Worm (Caenorhabditis elegans): ENCODE results near the gene C04G6.13.
A peak's percentile ranks its signal among the peaks of the same experiment; 100 is the strongest.

The C04G6.13 gene

DNA sequence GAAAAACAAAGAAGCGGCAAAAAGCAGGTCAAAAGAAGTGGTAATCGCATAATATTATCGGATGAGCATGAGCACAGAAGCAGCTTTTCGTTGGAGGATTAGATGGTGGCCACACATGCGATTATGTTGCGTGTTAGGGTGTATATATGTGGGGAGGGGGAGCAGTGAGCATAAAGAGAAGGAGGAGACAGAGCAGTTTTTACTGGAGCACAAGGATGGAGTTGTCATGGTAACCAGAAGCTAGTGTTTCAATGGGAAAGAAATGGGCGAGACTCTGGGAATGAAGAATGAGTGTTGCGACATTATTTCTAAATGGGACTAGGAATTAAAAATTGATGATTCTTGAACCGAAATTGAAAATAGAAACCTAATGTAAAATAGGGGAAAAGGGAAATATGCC lies 26.1 kb upstream of the C04G6.13 start, which contains the start of gene C27A2.8:
Gene C27A2.8, minus strand, starts transcription at position 117 of the 400 bp plus-strand sequence.
- TF ChIP-seq zfp-2 (tag; optimal IDR thresholded peaks at IDR 0.05) = no peak
- TF ChIP-seq madf-9 (GFP tag; conservative IDR thresholded peaks at IDR 0.05) = no peak

DNA sequence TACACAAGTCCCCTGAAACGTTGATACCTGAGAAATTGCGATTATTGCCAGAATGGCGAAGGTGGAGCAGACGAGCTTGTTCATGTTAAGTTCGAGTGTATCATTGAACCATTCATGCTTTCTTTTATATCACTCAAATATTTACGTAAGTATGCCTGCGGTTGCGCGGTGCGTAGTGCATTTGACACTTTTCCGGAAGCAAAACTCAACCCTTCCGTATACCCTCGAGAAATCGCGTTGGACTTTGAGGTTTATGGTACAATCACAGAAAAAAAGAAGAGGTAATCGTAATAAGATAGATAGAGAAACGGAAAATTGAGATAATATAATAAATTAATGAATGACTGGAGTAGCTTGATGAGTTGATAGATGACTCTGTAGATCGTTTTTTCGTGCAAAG lies 24.5 kb upstream of the C04G6.13 start, which contains the start of gene idpb-2:
Gene idpb-2, minus strand, starts transcription at position 101 of the 400 bp plus-strand sequence.
- peak; percentile 14 for TF ChIP-seq aha-1 (tag)
- TF ChIP-seq nhr-77 (tag; optimal IDR thresholded peaks at IDR 0.05) = no peak

DNA sequence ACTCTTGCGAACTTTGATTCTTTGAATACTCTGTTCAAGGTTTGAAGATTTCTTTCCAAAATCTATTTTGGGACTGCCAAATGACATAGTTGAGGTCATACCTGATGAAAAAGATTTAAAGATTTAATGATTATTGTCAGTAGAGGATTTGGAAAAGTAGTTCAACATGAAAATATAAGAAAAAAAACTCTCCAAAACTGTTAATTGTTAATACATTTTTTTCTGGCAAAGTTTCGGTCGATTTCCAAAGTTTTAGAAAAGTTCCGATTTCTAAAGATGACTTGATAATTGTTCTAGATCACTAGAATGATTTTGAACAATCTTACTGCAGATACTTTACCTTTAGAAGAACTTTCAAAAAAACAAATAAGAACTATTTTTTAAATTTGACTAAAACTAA lies 22.8 kb upstream of the C04G6.13 start, which contains the start of gene C27A2.7:
Gene C27A2.7, minus strand, starts transcription at position 101 of the 400 bp plus-strand sequence.
- TF ChIP-seq nhr-11 (tag; optimal IDR thresholded peaks at IDR 0.05) (no peak), D1046.2 (GFP tag; IDR thresholded peaks at IDR 0.05) (no peak), F49E8.2 (tag; optimal IDR thresholded peaks at IDR 0.05; ENCODE audit: borderline replicate concordance) (no peak), lin-39 (tag; optimal IDR thresholded peaks at IDR 0.05) (no peak), F37D6.2 (tag; optimal IDR thresholded peaks at IDR 0.05) (no peak)

DNA sequence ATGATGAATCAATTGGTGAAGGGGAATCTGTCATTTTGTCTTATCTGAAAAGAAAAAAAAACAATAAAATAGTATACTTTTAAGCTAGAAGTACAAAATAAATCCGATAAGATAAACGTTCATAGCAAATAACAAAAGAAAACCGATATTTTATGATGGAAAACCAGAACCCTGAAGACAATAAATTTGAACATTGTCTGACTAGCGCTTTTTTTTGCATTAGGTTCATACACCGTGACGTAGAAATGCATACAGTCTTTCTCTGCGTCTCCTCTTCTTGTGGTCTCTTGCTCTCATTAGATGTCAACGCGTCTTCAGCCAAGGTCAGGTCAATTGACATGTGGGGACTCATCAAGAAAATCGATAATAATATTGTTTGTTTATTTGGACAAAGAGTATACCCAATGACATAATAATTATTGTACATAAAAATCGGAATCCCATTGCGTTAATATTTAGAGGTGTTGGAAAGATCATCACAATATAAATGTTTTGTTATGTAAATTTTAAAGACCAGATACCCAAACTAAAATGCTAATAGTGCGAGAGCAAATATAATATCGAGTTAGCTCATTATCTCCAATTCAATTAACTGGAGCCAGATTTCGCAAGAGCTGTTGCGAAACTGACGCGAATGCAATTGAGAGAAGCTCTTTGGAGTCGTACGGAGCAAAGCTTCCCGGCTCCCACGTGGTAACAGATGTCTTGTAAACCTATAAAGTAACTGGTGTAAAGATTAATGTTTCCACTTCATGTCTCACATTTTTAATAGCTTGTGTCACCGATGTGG lies 12.7 kb upstream of the C04G6.13 start, which contains the start of gene dsh-2:
Gene dsh-2, minus strand, starts transcription at position 51 of the 790 bp plus-strand sequence.
- TF ChIP-seq pha-4 (GFP tag; IDR thresholded peaks at IDR 0.05) (no peak), pha-4 (tag; optimal IDR thresholded peaks at IDR 0.05) (peak; percentile 43), hlh-11 (tag; optimal IDR thresholded peaks at IDR 0.05) (peak; percentile 55), mxl-3 (GFP tag; optimal IDR thresholded peaks at IDR 0.05) (peak; percentile 64), hlh-30 (tag; optimal IDR thresholded peaks at IDR 0.05; ENCODE audit: insufficient read depth) (peak; percentile 84), dmd-6 (GFP tag; IDR thresholded peaks at IDR 0.05) (peak; percentile 13; the same call in 1 of the 2 replicates), nhr-48 (tag; optimal IDR thresholded peaks at IDR 0.05) (no peak), ceh-82 (tag; optimal IDR thresholded peaks at IDR 0.05) (no peak), duxl-1 (tag; optimal IDR thresholded peaks at IDR 0.05; ENCODE audit: poor library complexity) (peak; percentile 45), dpl-1 (GFP tag; optimal IDR thresholded peaks at IDR 0.05) (peak; percentile 77), lin-13 (GFP tag; optimal IDR thresholded peaks at IDR 0.05) (peak; percentile 34), nhr-111 (GFP tag; optimal IDR thresholded peaks at IDR 0.05) (no peak), unc-130 (GFP tag; optimal IDR thresholded peaks at IDR 0.05) (peak; percentile 27), ceh-28 (tag; optimal IDR thresholded peaks at IDR 0.05) (peak; percentile 25), nhr-28 (tag; optimal IDR thresholded peaks at IDR 0.05) (peak; percentile 42), rbr-2 (tag; optimal IDR thresholded peaks at IDR 0.05) (peak; percentile 26), set-16 (GFP tag; IDR thresholded peaks at IDR 0.05) (no peak), Y105C5A.15 (GFP tag; IDR thresholded peaks at IDR 0.05) (no peak), lsy-2 (tag; optimal IDR thresholded peaks at IDR 0.05) (peak in 1 of 2 experiments; percentile 73), F49E8.2 (tag; optimal IDR thresholded peaks at IDR 0.05; ENCODE audit: borderline replicate concordance) (no peak), nhr-102 (tag; optimal IDR thresholded peaks at IDR 0.05) (no peak), nhr-41 (GFP tag; IDR thresholded peaks at IDR 0.05) (peak; percentile 27; the same call in 1 of the 2 replicates), mdl-1 (tag; optimal IDR thresholded peaks at IDR 0.05) (peak in 1 of 2 experiments; percentile 30), mes-2 (tag; optimal IDR thresholded peaks at IDR 0.05; ENCODE audit: poor library complexity, severe bottlenecking) (peak; percentile 85), lin-38 (GFP tag; IDR thresholded peaks at IDR 0.05) (peak; percentile 55), nhr-6 (tag; optimal IDR thresholded peaks at IDR 0.05) (peak; percentile 57), unc-62 (GFP tag; optimal IDR thresholded peaks at IDR 0.05 in 1 of 2) (peak in 1 of 2 experiments; percentile 92), unc-62 (tag; optimal IDR thresholded peaks at IDR 0.05) (no peak), daf-16 (GFP tag; optimal IDR thresholded peaks at IDR 0.05) (no peak), daf-16 (tag; optimal IDR thresholded peaks at IDR 0.05) (peak; percentile 50), dve-1 (tag; optimal IDR thresholded peaks at IDR 0.05; ENCODE audit: insufficient read depth) (peak; percentile 70), aha-1 (tag) (peak; percentile 27)
